Worm (Caenorhabditis elegans): ENCODE measurements around the gene W03C9.1.

W03C9.1 gene

DNA sequence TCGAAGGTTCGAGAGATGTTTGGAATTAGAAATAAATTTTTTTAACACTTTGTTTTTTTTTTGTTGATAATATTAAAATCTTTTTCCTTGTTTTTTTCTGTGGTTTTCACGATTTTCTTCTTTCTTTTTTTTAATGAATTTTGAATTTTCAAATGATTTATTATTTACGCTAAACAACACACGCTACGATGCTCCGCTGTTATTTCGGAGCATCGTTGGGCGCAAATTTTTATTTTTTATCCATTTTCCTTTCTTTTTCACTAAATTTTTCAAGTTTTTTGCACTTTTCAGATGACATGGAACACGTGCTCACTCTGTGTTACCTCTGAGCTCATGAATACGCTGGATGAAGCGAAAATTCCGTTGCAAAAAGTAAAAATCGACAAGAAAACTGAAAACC is at the start of gene W03C9.1, which contains the start of gene W03C9.2:
Gene W03C9.1 (minus strand): TSS at position 46 of the 400 bp plus-strand sequence.
Gene W03C9.2 (plus strand): TSS at position 286 of the 400 bp plus-strand sequence.
- TF ChIP-seq attf-3 (GFP tag; conservative IDR thresholded peaks at IDR 0.05) (peak; percentile 81), nhr-80 (tag; optimal IDR thresholded peaks at IDR 0.05) (no peak)

- no peak for TF ChIP-seq tbx-9 (tag; optimal IDR thresholded peaks at IDR 0.05; ENCODE audit: borderline replicate concordance)
- TF ChIP-seq hrde-1 (tag; optimal IDR thresholded peaks at IDR 0.05; ENCODE audit: borderline replicate concordance) = no peak
- no peak for TF ChIP-seq attf-6 (GFP tag; IDR thresholded peaks at IDR 0.05)
- TF ChIP-seq ekl-4 (GFP tag; IDR thresholded peaks at IDR 0.05) = no peak
- no peak for TF ChIP-seq ceh-91 (GFP tag; IDR thresholded peaks at IDR 0.05)
- no peak for TF ChIP-seq efl-1 (GFP tag; optimal IDR thresholded peaks at IDR 0.05)
- no peak for TF ChIP-seq nhr-179 (tag; optimal IDR thresholded peaks at IDR 0.05)
- TF ChIP-seq zfh-2 (GFP tag; conservative IDR thresholded peaks at IDR 0.05) = no peak
- TF ChIP-seq K12H6.12 (tag; optimal IDR thresholded peaks at IDR 0.05) = no peak
- no peak for TF ChIP-seq let-526 (GFP tag; IDR thresholded peaks at IDR 0.05)
- TF ChIP-seq sptf-2 (GFP tag; optimal IDR thresholded peaks at IDR 0.05) = no peak
- no peak for TF ChIP-seq madf-3 (GFP tag; IDR thresholded peaks at IDR 0.05)
- TF ChIP-seq xnd-1 (tag; optimal IDR thresholded peaks at IDR 0.05) = no peak
- no peak for TF ChIP-seq egl-44 (GFP tag; IDR thresholded peaks at IDR 0.05)
- TF ChIP-seq F55B11.4 (tag; optimal IDR thresholded peaks at IDR 0.05; ENCODE audit: borderline replicate concordance, insufficient read depth) = no peak
- TF ChIP-seq nfya-2 (GFP tag; IDR thresholded peaks at IDR 0.05) = no peak
- TF ChIP-seq fkh-3 (tag; optimal IDR thresholded peaks at IDR 0.05) = no peak
- no peak for TF ChIP-seq ztf-26 (tag; optimal IDR thresholded peaks at IDR 0.05)
- no peak for TF ChIP-seq ztf-18 (tag; optimal IDR thresholded peaks at IDR 0.05)
- TF ChIP-seq F49E8.2 (tag; optimal IDR thresholded peaks at IDR 0.05; ENCODE audit: insufficient read depth) = no peak
Observed at ce11 chrII:12008772-12009171, 46.8 kb upstream of the W03C9.1 start, which contains the start of gene glb-29. glb-29 (plus strand) TSS chrII:12009072.

DNA sequence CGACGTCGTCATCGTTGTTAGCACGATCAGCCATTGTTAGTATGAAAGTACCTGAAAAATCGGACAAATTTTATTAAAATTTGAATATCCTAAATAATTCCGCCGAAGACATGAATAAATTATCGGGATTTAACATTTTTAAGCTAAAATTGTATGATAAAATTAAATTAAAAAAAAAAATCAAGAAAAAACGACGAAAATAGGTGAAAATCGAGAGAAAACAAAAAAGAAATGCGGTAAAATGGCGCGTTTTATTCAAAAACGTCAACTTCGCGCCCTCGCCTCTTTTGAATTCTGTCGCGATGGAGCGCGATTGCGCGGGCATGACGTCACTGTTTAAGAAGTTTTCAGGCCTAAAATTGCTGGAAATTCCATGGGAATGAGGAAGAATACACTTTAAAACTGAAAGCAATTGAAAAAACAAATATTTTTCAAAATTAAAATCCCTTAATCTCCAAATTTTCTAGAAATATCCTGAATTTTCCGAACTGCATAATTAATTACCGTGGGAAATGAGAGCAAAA is 44.7 kb upstream of the W03C9.1 start, which contains the start of gene mcm-2:
Gene mcm-2 (minus strand): TSS at position 51 of the 524 bp plus-strand sequence.
- TF ChIP-seq nfya-1 (tag; optimal IDR thresholded peaks at IDR 0.05; ENCODE audit: borderline replicate concordance, insufficient read depth) (no peak), ztf-22 (GFP tag; optimal IDR thresholded peaks at IDR 0.05) (no peak), mxl-1 (tag; optimal IDR thresholded peaks at IDR 0.05) (no peak), ama-1 (optimal IDR thresholded peaks at IDR 0.05) (no peak), ama-1 (GFP tag; optimal IDR thresholded peaks at IDR 0.05) (no peak), rpc-1 (optimal IDR thresholded peaks at IDR 0.05) (no peak), rpc-1 (tag; optimal IDR thresholded peaks at IDR 0.05) (peak; percentile 9), cebp-2 (GFP tag; IDR thresholded peaks at IDR 0.05) (no peak), ekl-4 (GFP tag; IDR thresholded peaks at IDR 0.05) (no peak; the same call in 1 of the 2 replicates), mes-4 (tag; optimal IDR thresholded peaks at IDR 0.05) (no peak), attf-6 (GFP tag; IDR thresholded peaks at IDR 0.05) (peak; percentile 84), repo-1 (tag; optimal IDR thresholded peaks at IDR 0.05) (no peak), ceh-79 (tag; optimal IDR thresholded peaks at IDR 0.05) (no peak), egl-18 (GFP tag; IDR thresholded peaks at IDR 0.05) (no peak), madf-3 (GFP tag; IDR thresholded peaks at IDR 0.05) (no peak), ceh-40 (GFP tag; IDR thresholded peaks at IDR 0.05) (no peak), cebp-1 (GFP tag; IDR thresholded peaks at IDR 0.05) (no peak), cebp-1 (tag; optimal IDR thresholded peaks at IDR 0.05) (no peak), sdz-38 (tag; optimal IDR thresholded peaks at IDR 0.05) (no peak), hrde-1 (tag; optimal IDR thresholded peaks at IDR 0.05; ENCODE audit: borderline replicate concordance) (peak; percentile 46), gei-17 (GFP tag; optimal IDR thresholded peaks at IDR 0.05) (no peak), attf-5 (GFP tag; optimal IDR thresholded peaks at IDR 0.05) (peak; percentile 62), dox-1 (GFP tag; IDR thresholded peaks at IDR 0.05) (no peak), let-526 (GFP tag; IDR thresholded peaks at IDR 0.05) (no peak), lsl-1 (GFP tag; optimal IDR thresholded peaks at IDR 0.05) (peak; percentile 90), snpc-1.1 (tag; optimal IDR thresholded peaks at IDR 0.05; ENCODE audit: insufficient read depth) (peak; percentile 69), let-607 (tag; optimal IDR thresholded peaks at IDR 0.05) (no peak), ceh-27 (GFP tag; optimal IDR thresholded peaks at IDR 0.05) (no peak), Y56A3A.18 (GFP tag; IDR thresholded peaks at IDR 0.05) (no peak)

Measured in whole organism, young adult.